Worm (Caenorhabditis elegans): Measurements from ENCODE around the gene C54F6.17.
"Not testable (repeated sequence)": the region's sequence is repeated elsewhere in the genome, so short reads cannot be mapped to it uniquely, and the experiment has no call there.

Gene C54F6.17

ce11 chrV:7497440-7497839, 29.8 kb upstream of the C54F6.17 start, which contains the start of gene srh-79:
Gene srh-79, plus strand, starts transcription at chrV:7497740.
- TF ChIP-seq ZK337.2 (GFP tag; IDR thresholded peaks at IDR 0.05) (no peak), ztf-11 (tag; optimal IDR thresholded peaks at IDR 0.05) (no peak), pha-4 (GFP tag; IDR thresholded peaks at IDR 0.05) (no peak), pha-4 (tag; optimal IDR thresholded peaks at IDR 0.05) (no peak), daf-19 (GFP tag; conservative IDR thresholded peaks at IDR 0.05) (no peak), lin-38 (GFP tag; IDR thresholded peaks at IDR 0.05) (no peak), fos-1 (tag; optimal IDR thresholded peaks at IDR 0.05) (no peak), pqm-1 (tag; optimal IDR thresholded peaks at IDR 0.05) (no peak), tag-97 (GFP tag; IDR thresholded peaks at IDR 0.05) (no peak), nhr-11 (tag; optimal IDR thresholded peaks at IDR 0.05) (no peak), ceh-20 (GFP tag; IDR thresholded peaks at IDR 0.05) (no peak), snpc-4 (tag; optimal IDR thresholded peaks at IDR 0.05) (no peak), ztf-7 (tag; optimal IDR thresholded peaks at IDR 0.05) (no peak)

- no peak for TF ChIP-seq lin-15B (tag; optimal IDR thresholded peaks at IDR 0.05)
- TF ChIP-seq F44E2.7 (GFP tag; IDR thresholded peaks at IDR 0.05): no peak
- no peak for TF ChIP-seq hif-1 (tag; optimal IDR thresholded peaks at IDR 0.05)
- no peak for TF ChIP-seq ctbp-1 (GFP tag; IDR thresholded peaks at IDR 0.05)
- no peak for TF ChIP-seq rbr-2 (tag; optimal IDR thresholded peaks at IDR 0.05)
Observed at ce11 chrV:7501194-7501593, 26.1 kb upstream of the C54F6.17 start.

ce11 chrV:7504271-7504670, 23.0 kb upstream of the C54F6.17 start, which contains the start of gene srh-229:
Gene srh-229, minus strand, starts transcription at chrV:7504371.
- no peak for TF ChIP-seq arid-1 (GFP tag; conservative IDR thresholded peaks at IDR 0.05)
- no peak for TF ChIP-seq lin-13 (GFP tag; optimal IDR thresholded peaks at IDR 0.05)
- no peak for TF ChIP-seq hmg-1.1 (GFP tag; IDR thresholded peaks at IDR 0.05)
- TF ChIP-seq zip-11 (GFP tag; IDR thresholded peaks at IDR 0.05): no peak
- TF ChIP-seq F37D6.2 (tag; optimal IDR thresholded peaks at IDR 0.05): no peak
- TF ChIP-seq nhr-11 (tag; optimal IDR thresholded peaks at IDR 0.05): no peak
- TF ChIP-seq T20F7.1 (GFP tag; optimal IDR thresholded peaks at IDR 0.05): no peak

ce11 chrV:7506207-7506606, 21.0 kb upstream of the C54F6.17 start:
- no peak for TF ChIP-seq unc-39 (tag; optimal IDR thresholded peaks at IDR 0.05)
- TF ChIP-seq Y48G9A.11 (GFP tag; IDR thresholded peaks at IDR 0.05): no peak
- no peak for TF ChIP-seq ceh-62 (tag; optimal IDR thresholded peaks at IDR 0.05)
- no peak for TF ChIP-seq hif-1 (tag; optimal IDR thresholded peaks at IDR 0.05)
- 0 out of 2 replicates have a peak, but pooled peaks have one; percentile 3 for TF ChIP-seq ceh-44 (GFP tag; IDR thresholded peaks at IDR 0.05)
- no peak for TF ChIP-seq zip-2 (tag; optimal IDR thresholded peaks at IDR 0.05)
- no peak for TF ChIP-seq nhr-42 (GFP tag; IDR thresholded peaks at IDR 0.05)

ce11 chrV:7508566-7509044, 18.6 kb upstream of the C54F6.17 start, which contains the start of the genes str-31 and nhr-172:
Gene str-31, minus strand, starts transcription at chrV:7508666.
Gene nhr-172, plus strand, starts transcription at chrV:7508994.
- TF ChIP-seq nhr-6 (tag; optimal IDR thresholded peaks at IDR 0.05) (no peak), mdl-1 (tag; optimal IDR thresholded peaks at IDR 0.05) (no peak)

- TF ChIP-seq attf-4 (tag; optimal IDR thresholded peaks at IDR 0.05); madf-9 (GFP tag; conservative IDR thresholded peaks at IDR 0.05); nhr-41 (GFP tag; IDR thresholded peaks at IDR 0.05): not testable (repeated sequence)
Observed at ce11 chrV:7511465-7511864, 15.8 kb upstream of the C54F6.17 start, which contains the start of gene nhr-171. Gene nhr-171, plus strand, starts transcription at chrV:7511765.

All from whole organism, L4 larva.